Fruit fly (Drosophila melanogaster) whole organism, prepupa: ENCODE data around the gene Sfxn1-3.

Experiments
- CG10631 ChIP-seq: fragments of 200-800 bp; sonication (Bioruptor generic); optimal IDR thresholded peaks from 2 replicates; lab custom pipeline; 2016; ENCODE audit warnings: missing biosample characterization, missing genetic modification characterization
- CG10669 ChIP-seq: fragments of 200-800 bp; sonication (Bioruptor generic); optimal IDR thresholded peaks from 3 replicates; lab custom pipeline; 2018; ENCODE audit warnings: missing biosample characterization, mild to moderate bottlenecking, missing genetic modification characterization, moderate library complexity
- CG11294 ChIP-seq: fragments of 200-800 bp; sonication (Bioruptor generic); IDR thresholded peaks from 2 replicates; pipeline ENCODE4 v1.3.6; 2022; ENCODE audit warnings: missing biosample characterization, missing genetic modification characterization
- CG11902 ChIP-seq: fragments of 200-800 bp; sonication (Bioruptor generic); optimal IDR thresholded peaks from 3 replicates; lab custom pipeline; 2016; ENCODE audit warnings: missing biosample characterization, missing genetic modification characterization
- CG1621 ChIP-seq: fragments of 200-800 bp; sonication (Bioruptor generic); optimal IDR thresholded peaks from 3 replicates; lab custom pipeline; 2018; ENCODE audit warnings: missing biosample characterization, mild to moderate bottlenecking, missing genetic modification characterization
- CG31627 ChIP-seq: fragments of 200-800 bp; sonication (Bioruptor generic); optimal IDR thresholded peaks from 3 replicates; lab custom pipeline; 2016; ENCODE audit warnings: missing biosample characterization, missing genetic modification characterization
- CG32006 ChIP-seq: fragments of 200-800 bp; sonication (Bioruptor generic); optimal IDR thresholded peaks from 3 replicates; lab custom pipeline; 2017; ENCODE audit warnings: missing biosample characterization, mild to moderate bottlenecking, missing genetic modification characterization
- CG34406 ChIP-seq: fragments of 200-800 bp; sonication (Bioruptor generic); optimal IDR thresholded peaks from 3 replicates; lab custom pipeline; 2016; ENCODE audit warnings: missing biosample characterization, missing genetic modification characterization
- CG3919 ChIP-seq: fragments of 200-800 bp; sonication (Bioruptor generic); optimal IDR thresholded peaks from 3 replicates; lab custom pipeline; 2016; ENCODE audit warnings: missing biosample characterization, missing genetic modification characterization
- CG6163 ChIP-seq: fragments of 200-800 bp; sonication (Bioruptor generic); IDR thresholded peaks from 3 replicates; pipeline ENCODE4 v1.3.6; 2022; ENCODE audit warnings: missing biosample characterization, missing genetic modification characterization
- CG6808 ChIP-seq: fragments of 200-800 bp; sonication (Bioruptor generic); optimal IDR thresholded peaks from 3 replicates; lab custom pipeline; 2017; ENCODE audit warnings: missing biosample characterization, missing genetic modification characterization, mild to moderate bottlenecking, moderate library complexity, missing genetic modification reagents
- CG6854 ChIP-seq: fragments of 200-800 bp; sonication (Bioruptor generic); optimal IDR thresholded peaks from 2 replicates; lab custom pipeline; 2017; ENCODE audit warnings: missing biosample characterization, mild to moderate bottlenecking, missing genetic modification characterization
- CG8319 ChIP-seq: fragments of 200-800 bp; sonication (Bioruptor generic); optimal IDR thresholded peaks from 3 replicates; lab custom pipeline; 2016; ENCODE audit warnings: missing biosample characterization, missing genetic modification characterization
- CG8632 ChIP-seq: fragments of 200-800 bp; sonication (Bioruptor generic); optimal IDR thresholded peaks from 3 replicates; lab custom pipeline; 2016; ENCODE audit warnings: missing biosample characterization, missing genetic modification characterization
- Eip75B ChIP-seq: fragments of 200-800 bp; sonication (Bioruptor generic); optimal IDR thresholded peaks from 3 replicates; lab custom pipeline; 2016; ENCODE audit warnings: missing biosample characterization, missing genetic modification characterization
- Eip93F ChIP-seq: fragments of 200-800 bp; sonication (Bioruptor generic); optimal IDR thresholded peaks from 2 replicates; lab custom pipeline; 2016; ENCODE audit warnings: missing biosample characterization, mild to moderate bottlenecking, missing genetic modification characterization
- Ets96B ChIP-seq: fragments of 200-800 bp; optimal IDR thresholded peaks from 2 replicates; lab custom pipeline; 2019; ENCODE audit warnings: missing biosample characterization, mild to moderate bottlenecking, missing genetic modification characterization, moderate library complexity
- Gug ChIP-seq: fragments of 200-800 bp; sonication (Bioruptor generic); IDR thresholded peaks from 2 replicates; pipeline ENCODE4 v1.3.6; 2022; ENCODE audit warnings: missing biosample characterization, missing genetic modification characterization
- Hr38 ChIP-seq: sonication (Bioruptor generic); optimal IDR thresholded peaks from 2 replicates; lab custom pipeline; 2016; ENCODE audit warnings: missing biosample characterization, missing genetic modification characterization
- Hr39 ChIP-seq: fragments of 200-800 bp; sonication (Bioruptor generic); optimal IDR thresholded peaks from 2 replicates; lab custom pipeline; 2016; ENCODE audit warnings: missing biosample characterization, missing genetic modification characterization
- Hr4 ChIP-seq: fragments of 200-800 bp; sonication (Bioruptor generic); optimal IDR thresholded peaks from 3 replicates; lab custom pipeline; 2016; ENCODE audit warnings: missing biosample characterization, missing genetic modification characterization
- Lpt ChIP-seq: fragments of 200-800 bp; sonication (Bioruptor generic); optimal IDR thresholded peaks from 3 replicates; lab custom pipeline; 2016; ENCODE audit warnings: missing biosample characterization, missing genetic modification characterization
- OdsH ChIP-seq: fragments of 200-800 bp; sonication (Bioruptor generic); optimal IDR thresholded peaks from 3 replicates; lab custom pipeline; 2016; ENCODE audit warnings: missing biosample characterization, missing genetic modification characterization
- Smox ChIP-seq: fragments of 200-800 bp; sonication (Bioruptor generic); optimal IDR thresholded peaks from 3 replicates; lab custom pipeline; 2016; ENCODE audit warnings: missing biosample characterization, missing genetic modification characterization
- Sox14 ChIP-seq: fragments of 200-800 bp; sonication (Bioruptor generic); optimal IDR thresholded peaks from 3 replicates; lab custom pipeline; 2016; ENCODE audit warnings: missing biosample characterization, missing genetic modification characterization
- Sox15 ChIP-seq: fragments of 200-800 bp; sonication (Bioruptor generic); optimal IDR thresholded peaks from 3 replicates; lab custom pipeline; 2016; ENCODE audit warnings: missing biosample characterization, missing genetic modification characterization
- achi ChIP-seq: fragments of 200-800 bp; sonication (Bioruptor generic); optimal IDR thresholded peaks from 3 replicates; lab custom pipeline; 2016; ENCODE audit warnings: missing biosample characterization, missing genetic modification characterization
- acj6 ChIP-seq: fragments of 200-800 bp; sonication (Bioruptor generic); optimal IDR thresholded peaks from 3 replicates; lab custom pipeline; 2016; ENCODE audit warnings: missing biosample characterization, missing genetic modification characterization
- dac ChIP-seq: fragments of 200-800 bp; sonication (Bioruptor generic); optimal IDR thresholded peaks from 2 replicates; lab custom pipeline; 2017; ENCODE audit warnings: missing biosample characterization, mild to moderate bottlenecking, missing genetic modification characterization
- dsx ChIP-seq: fragments of 200-800 bp; optimal IDR thresholded peaks from 3 replicates; lab custom pipeline; 2019; ENCODE audit warnings: missing biosample characterization, mild to moderate bottlenecking, missing genetic modification characterization, moderate library complexity; ENCODE audit not compliant: poor library complexity, severe bottlenecking
- fd59A ChIP-seq: fragments of 200-800 bp; sonication (Bioruptor generic); optimal IDR thresholded peaks from 2 replicates; lab custom pipeline; 2017; ENCODE audit warnings: missing biosample characterization, mild to moderate bottlenecking, missing genetic modification characterization, missing genetic modification reagents
- fkh ChIP-seq: fragments of 200-800 bp; sonication (Bioruptor generic); optimal IDR thresholded peaks from 3 replicates; lab custom pipeline; 2017; ENCODE audit warnings: missing biosample characterization, mild to moderate bottlenecking, missing genetic modification characterization, moderate library complexity
- lz ChIP-seq: fragments of 200-800 bp; sonication (Bioruptor generic); optimal IDR thresholded peaks from 3 replicates; lab custom pipeline; 2016; ENCODE audit warnings: missing biosample characterization, missing genetic modification characterization
- net ChIP-seq: fragments of 200-800 bp; sonication (Bioruptor generic); optimal IDR thresholded peaks from 3 replicates; lab custom pipeline; 2016; ENCODE audit warnings: missing biosample characterization, missing genetic modification characterization
- pdm3 ChIP-seq: fragments of 200-800 bp; sonication (Bioruptor generic); optimal IDR thresholded peaks from 3 replicates; lab custom pipeline; 2016; ENCODE audit warnings: missing biosample characterization, missing genetic modification characterization
- salr ChIP-seq, 2 experiments: fragments of 200-800 bp; sonication (Bioruptor generic); optimal IDR thresholded peaks; 3 replicates each; lab custom pipeline; 2016 to 2018; ENCODE audit warnings: missing biosample characterization in 2 of 2, missing genetic modification characterization in 2 of 2, mild to moderate bottlenecking in 1 of 2
- spab ChIP-seq: fragments of 200-800 bp; sonication (Bioruptor generic); optimal IDR thresholded peaks from 2 replicates; lab custom pipeline; 2017; ENCODE audit warnings: missing biosample characterization, mild to moderate bottlenecking, missing genetic modification characterization, missing genetic modification reagents
- svp ChIP-seq: fragments of 200-800 bp; sonication (Bioruptor generic); peaks from one replicate; lab custom pipeline; 2016; ENCODE audit warnings: missing biosample characterization, missing genetic modification characterization
- topi ChIP-seq: fragments of 200-800 bp; sonication (Bioruptor generic); optimal IDR thresholded peaks from 3 replicates; lab custom pipeline; 2016; ENCODE audit warnings: missing biosample characterization, missing genetic modification characterization
- vri ChIP-seq: fragments of 200-800 bp; sonication (Bioruptor generic); optimal IDR thresholded peaks from 3 replicates; lab custom pipeline; 2016; ENCODE audit warnings: missing biosample characterization, mild to moderate bottlenecking, missing genetic modification characterization

Gene Sfxn1-3

DNA sequence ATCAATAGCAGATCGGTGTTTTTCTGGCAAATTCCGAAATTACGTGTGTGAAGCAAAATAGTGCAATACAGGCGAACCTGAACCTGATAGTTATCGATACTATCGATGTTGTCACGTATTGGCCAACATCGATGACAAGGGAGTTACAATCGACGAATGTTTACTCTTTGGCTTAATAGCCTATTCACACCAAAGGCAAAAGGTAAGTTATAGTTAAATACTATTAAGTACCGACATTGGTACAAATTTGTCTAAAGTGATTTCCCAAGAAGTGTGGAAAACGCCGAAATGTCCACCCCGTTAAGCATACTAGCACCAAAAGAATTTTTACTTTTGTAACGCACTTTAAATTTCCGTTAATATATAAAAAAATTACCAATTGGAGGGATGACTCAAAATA lies 44.4 kb upstream of the Sfxn1-3 start, which contains the start of gene CG9776 (continued):
- TF ChIP-seq CG10669 (no peak), Sox15 (GFP tag; lab: Kevin White, UChicago) (peak; percentile 38), spab (GFP tag; lab: Kevin White, UChicago) (no peak), CG6163 (GFP tag; lab: Robert Waterston, UW) (no peak), CG8632 (GFP tag; lab: Kevin White, UChicago) (no peak), dac (GFP tag; lab: Kevin White, UChicago) (no peak), vri (no peak)

DNA sequence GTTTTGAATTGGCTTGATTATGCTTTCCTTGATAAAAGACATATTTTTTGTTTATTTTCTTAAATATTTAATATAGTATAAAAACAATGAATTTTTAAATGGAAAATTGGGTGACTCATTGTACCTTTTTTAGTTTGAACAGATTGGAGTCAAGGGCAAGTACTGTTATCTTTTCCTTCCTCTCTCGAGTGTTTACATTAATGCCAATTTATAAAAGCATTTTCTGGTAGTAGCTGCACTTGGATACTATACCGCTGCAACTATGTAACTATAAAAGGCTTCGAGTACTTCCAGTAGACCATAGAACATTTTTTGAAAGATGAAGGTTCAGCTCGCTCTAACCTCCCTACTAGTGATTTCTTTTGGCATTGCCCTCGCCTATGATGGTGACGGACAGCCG lies 43.6 kb upstream of the Sfxn1-3 start, which contains the start of gene CG14645:
TSS of gene CG14645 (plus strand) at position 301 of the 400 bp plus-strand sequence.
- TF ChIP-seq Sox15 (GFP tag; lab: Kevin White, UChicago), result no peak
- no peak for TF ChIP-seq net (GFP tag; lab: Kevin White, UChicago)
- TF ChIP-seq CG32006 (GFP tag; lab: Kevin White, UChicago), result no peak
- TF ChIP-seq OdsH (GFP tag; lab: Kevin White, UChicago), result no peak

DNA sequence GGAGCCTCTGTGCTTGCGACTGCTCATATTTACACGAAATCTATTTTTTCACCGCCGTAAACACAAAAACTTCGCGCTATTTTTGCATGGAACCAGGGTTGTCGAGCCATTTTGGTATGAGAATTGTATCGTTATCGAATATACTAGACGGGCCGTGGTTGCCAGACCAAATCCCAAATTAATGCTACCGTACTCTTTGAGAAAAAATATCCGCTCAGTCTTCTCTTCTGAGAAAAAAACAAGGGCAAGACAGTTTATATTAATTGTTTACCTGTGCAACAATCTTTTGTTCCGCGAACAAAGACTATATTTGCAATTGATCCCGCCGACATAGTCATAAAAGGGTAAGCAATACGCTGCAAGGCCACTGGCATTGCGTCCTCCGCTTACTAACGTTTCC lies 40.8 kb upstream of the Sfxn1-3 start, which contains the start of the genes Skp2 and CG1103:
TSS of gene Skp2 (minus strand) at position 95 of the 400 bp plus-strand sequence.
TSS of gene CG1103 (plus strand) at position 176 of the 400 bp plus-strand sequence.
- TF ChIP-seq Smox (GFP tag; lab: Kevin White, UChicago), result no peak
- no peak for TF ChIP-seq topi
- no peak for TF ChIP-seq acj6
- TF ChIP-seq CG8319 (GFP tag; lab: Kevin White, UChicago), result no peak
- TF ChIP-seq svp, result peak; percentile 59
- TF ChIP-seq Eip93F, result no peak
- no peak for TF ChIP-seq CG11902 (GFP tag; lab: Kevin White, UChicago)
- no peak for TF ChIP-seq CG34406 (GFP tag; lab: Kevin White, UChicago)
- peak; percentile 88 for TF ChIP-seq Sox14
- TF ChIP-seq CG8632 (GFP tag; lab: Kevin White, UChicago), result no peak
- no peak for TF ChIP-seq Hr38
- TF ChIP-seq dac (GFP tag; lab: Kevin White, UChicago), result no peak
- no peak for TF ChIP-seq CG6854
- TF ChIP-seq CG6163 (GFP tag; lab: Robert Waterston, UW), result no peak
- peak; percentile 28 for TF ChIP-seq fkh (GFP tag; lab: Kevin White, UChicago)
- no peak for TF ChIP-seq Hr4 (GFP tag; lab: Kevin White, UChicago)
- no peak for TF ChIP-seq CG3919 (GFP tag; lab: Kevin White, UChicago)
- no peak for TF ChIP-seq OdsH (GFP tag; lab: Kevin White, UChicago)
- no peak for TF ChIP-seq Gug (GFP tag; lab: Robert Waterston, UW)
- no peak for TF ChIP-seq CG1621
- no peak for TF ChIP-seq CG31627 (GFP tag; lab: Kevin White, UChicago)
- TF ChIP-seq fd59A (GFP tag; lab: Kevin White, UChicago), result no peak
- TF ChIP-seq, all 60 proteins: peak for 3

DNA sequence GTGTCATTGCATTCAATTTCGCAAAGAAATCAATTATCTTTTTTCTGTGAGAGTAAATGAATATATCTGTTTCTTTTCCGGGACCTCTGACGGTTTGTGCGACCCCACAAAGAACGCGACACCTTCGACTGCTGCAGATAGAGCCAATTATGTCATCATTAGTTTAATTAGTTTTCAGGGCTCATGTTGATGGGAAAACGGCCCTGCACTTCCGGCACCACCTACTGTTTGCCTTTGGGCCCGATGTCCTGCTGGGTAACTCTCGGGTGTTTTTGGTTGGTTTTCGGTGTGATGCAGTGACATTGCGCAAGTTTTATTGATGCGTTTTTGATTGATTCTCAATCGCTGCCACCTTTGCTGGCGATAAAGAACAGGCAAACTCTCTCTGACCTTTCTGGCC lies 38.2 kb upstream of the Sfxn1-3 start:
- no peak for TF ChIP-seq Hr39 (GFP tag; lab: Kevin White, UChicago)
- no peak for TF ChIP-seq Ets96B
- TF ChIP-seq salr (GFP tag; optimal IDR thresholded peaks at IDR 0.05; lab: Kevin White, UChicago), result no peak
- TF ChIP-seq dsx (GFP tag; lab: Kevin White, UChicago), result no peak
- no peak for TF ChIP-seq CG3919 (GFP tag; lab: Kevin White, UChicago)
- TF ChIP-seq vri, result no peak
- no peak for TF ChIP-seq lz (GFP tag; lab: Kevin White, UChicago)
- TF ChIP-seq CG6163 (GFP tag; lab: Robert Waterston, UW), result no peak
- TF ChIP-seq CG10631 (GFP tag; lab: Kevin White, UChicago), result no peak
- no peak for TF ChIP-seq Sox14
- TF ChIP-seq Lpt (GFP tag; lab: Kevin White, UChicago), result no peak
- no peak for TF ChIP-seq CG6808 (GFP tag; lab: Kevin White, UChicago)
- no peak for TF ChIP-seq Eip75B (GFP tag; lab: Kevin White, UChicago)
- TF ChIP-seq topi, result no peak
- TF ChIP-seq pdm3 (GFP tag; lab: Kevin White, UChicago), result no peak
- no peak for TF ChIP-seq achi (GFP tag; lab: Kevin White, UChicago)
- TF ChIP-seq CG11294 (GFP tag; lab: Robert Waterston, UW), result no peak
